Worm (Caenorhabditis elegans): ENCODE data around the gene tkr-1.
"Not testable (repeated sequence)": the region's sequence is repeated elsewhere in the genome, so short reads cannot be mapped to it uniquely, and the experiment has no call there.

tkr-1 gene

ce11 chrIII:9406600-9406999 lies 23.0 kb downstream of the tkr-1 start, which contains the start of gene T26G10.1 (continued):
- peak; percentile 68 for TF ChIP-seq lin-13 (GFP tag; optimal IDR thresholded peaks at IDR 0.05)
- TF ChIP-seq nhr-25 (tag; optimal IDR thresholded peaks at IDR 0.05): peak; percentile 72
- TF ChIP-seq nhr-77 (tag; optimal IDR thresholded peaks at IDR 0.05): no peak
- TF ChIP-seq dmd-4 (tag; optimal IDR thresholded peaks at IDR 0.05): no peak
- TF ChIP-seq nhr-21 (tag; optimal IDR thresholded peaks at IDR 0.05): peak; percentile 54
- TF ChIP-seq unc-55 (GFP tag; optimal IDR thresholded peaks at IDR 0.05): peak; percentile 83

- TF ChIP-seq unc-55 (GFP tag; optimal IDR thresholded peaks at IDR 0.05) (peak; percentile 48), snpc-4 (tag; optimal IDR thresholded peaks at IDR 0.05) (peak; percentile 92)
Observed at ce11 chrIII:9408304-9408703, 24.7 kb downstream of the tkr-1 start.

ce11 chrIII:9413340-9413739 lies 29.7 kb downstream of the tkr-1 start, which contains the start of gene T26G10.3:
Gene T26G10.3 (minus strand): TSS chrIII:9413440.
- no peak for TF ChIP-seq F13H6.1 (tag; optimal IDR thresholded peaks at IDR 0.05)
- TF ChIP-seq R02D3.7 (tag; optimal IDR thresholded peaks at IDR 0.05): no peak
- TF ChIP-seq nhr-11 (tag; optimal IDR thresholded peaks at IDR 0.05): no peak
- no peak for TF ChIP-seq C34F6.9 (tag; optimal IDR thresholded peaks at IDR 0.05)
- TF ChIP-seq mdl-1 (tag; optimal IDR thresholded peaks at IDR 0.05): no peak
- no peak for TF ChIP-seq nhr-129 (tag; optimal IDR thresholded peaks at IDR 0.05)
- TF ChIP-seq elt-1 (tag; optimal IDR thresholded peaks at IDR 0.05): no peak
- TF ChIP-seq sma-3 (GFP tag; optimal IDR thresholded peaks at IDR 0.05): no peak
- TF ChIP-seq nhr-12 (tag; optimal IDR thresholded peaks at IDR 0.05): no peak
- no peak for TF ChIP-seq sem-4 (tag; optimal IDR thresholded peaks at IDR 0.05)
- TF ChIP-seq ceh-82 (tag; optimal IDR thresholded peaks at IDR 0.05): no peak
- no peak for TF ChIP-seq lin-13 (GFP tag; optimal IDR thresholded peaks at IDR 0.05)
- no peak for TF ChIP-seq nhr-25 (tag; optimal IDR thresholded peaks at IDR 0.05)
- no peak for TF ChIP-seq ceh-16 (tag; optimal IDR thresholded peaks at IDR 0.05)
- no peak for TF ChIP-seq mbf-1 (tag; optimal IDR thresholded peaks at IDR 0.05)
- no peak for TF ChIP-seq alr-1 (tag; optimal IDR thresholded peaks at IDR 0.05)
- TF ChIP-seq unc-39 (tag; optimal IDR thresholded peaks at IDR 0.05): no peak
- TF ChIP-seq ZK546.5 (tag; optimal IDR thresholded peaks at IDR 0.05): no peak
- no peak for TF ChIP-seq Y55F3AM.14 (GFP tag; optimal IDR thresholded peaks at IDR 0.05)
- no peak for TF ChIP-seq fos-1 (tag; optimal IDR thresholded peaks at IDR 0.05)

- TF ChIP-seq nhr-6 (tag; optimal IDR thresholded peaks at IDR 0.05); sma-3 (GFP tag; optimal IDR thresholded peaks at IDR 0.05); mab-5 (tag; optimal IDR thresholded peaks at IDR 0.05): not testable (repeated sequence)
Observed at ce11 chrIII:9420231-9420630, 36.6 kb downstream of the tkr-1 start, which contains the start of gene T26G10.4. Gene T26G10.4 (plus strand): TSS chrIII:9420531.

ce11 chrIII:9426301-9426700 lies 42.7 kb downstream of the tkr-1 start, which contains the start of gene T26G10.5:
Gene T26G10.5 (minus strand): TSS chrIII:9426401.
- no peak for TF ChIP-seq Y55F3AM.14 (GFP tag; optimal IDR thresholded peaks at IDR 0.05)

ce11 chrIII:9433576-9434107 lies 50.0 kb downstream of the tkr-1 start, which contains the start of gene cpar-1:
Gene cpar-1 (plus strand): TSS chrIII:9434057.
- TF ChIP-seq nhr-6 (tag; optimal IDR thresholded peaks at IDR 0.05) (no peak), nhr-23 (tag; optimal IDR thresholded peaks at IDR 0.05) (no peak), sma-9 (GFP tag; optimal IDR thresholded peaks at IDR 0.05) (no peak), sma-9 (tag; optimal IDR thresholded peaks at IDR 0.05) (no peak), elt-3 (tag; optimal IDR thresholded peaks at IDR 0.05) (no peak), R02D3.7 (tag; optimal IDR thresholded peaks at IDR 0.05) (no peak), blmp-1 (tag; optimal IDR thresholded peaks at IDR 0.05; ENCODE audit: insufficient read depth) (no peak), unc-39 (tag; optimal IDR thresholded peaks at IDR 0.05) (no peak), fos-1 (tag; optimal IDR thresholded peaks at IDR 0.05) (no peak), crh-2 (tag; optimal IDR thresholded peaks at IDR 0.05) (no peak), F13H6.1 (tag; optimal IDR thresholded peaks at IDR 0.05) (no peak), ztf-11 (tag; optimal IDR thresholded peaks at IDR 0.05) (no peak), skn-1 (tag; optimal IDR thresholded peaks at IDR 0.05) (no peak), peb-1 (tag; optimal IDR thresholded peaks at IDR 0.05) (no peak), C34F6.9 (tag; optimal IDR thresholded peaks at IDR 0.05) (no peak), lin-13 (GFP tag; optimal IDR thresholded peaks at IDR 0.05) (no peak), mbf-1 (tag; optimal IDR thresholded peaks at IDR 0.05) (no peak), lin-11 (tag; optimal IDR thresholded peaks at IDR 0.05) (no peak)

Data from whole organism, L2 larva.